Worm (Caenorhabditis elegans): ENCODE data around the gene H40L08.9.

H40L08.9 gene

ce11 chrX:15050006-15050405 lies 26.3 kb downstream of the H40L08.9 start:
- TF ChIP-seq egl-27 (tag; optimal IDR thresholded peaks at IDR 0.05) (no peak), dmd-9 (GFP tag; IDR thresholded peaks at IDR 0.05) (no peak), daf-16 (GFP tag; optimal IDR thresholded peaks at IDR 0.05) (no peak), daf-16 (tag; optimal IDR thresholded peaks at IDR 0.05) (peak; percentile 86), mes-2 (tag; optimal IDR thresholded peaks at IDR 0.05; ENCODE audit: poor library complexity, severe bottlenecking) (no peak), unc-39 (tag; optimal IDR thresholded peaks at IDR 0.05) (no peak), nhr-28 (tag; optimal IDR thresholded peaks at IDR 0.05) (peak; percentile 35), zfp-2 (tag; optimal IDR thresholded peaks at IDR 0.05) (no peak)

- TF ChIP-seq jun-1 (tag; optimal IDR thresholded peaks at IDR 0.05), result no peak
- TF ChIP-seq ztf-11 (tag; optimal IDR thresholded peaks at IDR 0.05), result no peak
- no peak for TF ChIP-seq F26F4.8 (GFP tag; conservative IDR thresholded peaks at IDR 0.05)
- TF ChIP-seq unc-62 (GFP tag; optimal IDR thresholded peaks at IDR 0.05 in 1 of 2), result peak in 1 of 2 experiments; percentile 57
- no peak for TF ChIP-seq unc-62 (tag; optimal IDR thresholded peaks at IDR 0.05)
- peak; percentile 98 for TF ChIP-seq aha-1 (tag)
These were observed 28.7 kb downstream of the H40L08.9 start for ce11 chrX:15047541-15047940.

ce11 chrX:15045401-15045800 lies 30.9 kb downstream of the H40L08.9 start:
- TF ChIP-seq hlh-30 (tag; optimal IDR thresholded peaks at IDR 0.05; ENCODE audit: insufficient read depth) (peak; percentile 42), mes-2 (tag; optimal IDR thresholded peaks at IDR 0.05; ENCODE audit: poor library complexity, severe bottlenecking) (peak; percentile 13), Y5F2A.4 (GFP tag; optimal IDR thresholded peaks at IDR 0.05) (no peak), R02D3.7 (tag; optimal IDR thresholded peaks at IDR 0.05) (peak; percentile 50)

- TF ChIP-seq zag-1 (tag; optimal IDR thresholded peaks at IDR 0.05), result no peak
- TF ChIP-seq unc-130 (GFP tag; optimal IDR thresholded peaks at IDR 0.05), result no peak
- no peak for TF ChIP-seq Y5F2A.4 (GFP tag; optimal IDR thresholded peaks at IDR 0.05)
- TF ChIP-seq lin-29 (GFP tag; IDR thresholded peaks at IDR 0.05), result no peak
- no peak for TF ChIP-seq pha-4 (GFP tag; IDR thresholded peaks at IDR 0.05)
- TF ChIP-seq pha-4 (tag; optimal IDR thresholded peaks at IDR 0.05), result no peak
These were observed 33.7 kb downstream of the H40L08.9 start for ce11 chrX:15042549-15042948.

ce11 chrX:15041340-15041739 lies 34.9 kb downstream of the H40L08.9 start:
- TF ChIP-seq ces-1 (GFP tag; optimal IDR thresholded peaks at IDR 0.05) (peak; percentile 37), zip-2 (tag; optimal IDR thresholded peaks at IDR 0.05) (no peak)

ce11 chrX:15040552-15041080 lies 35.7 kb downstream of the H40L08.9 start, which contains the start of gene C18B12.4:
TSS of gene C18B12.4 (minus strand) at chrX:15040602.
- TF ChIP-seq ZK337.2 (GFP tag; IDR thresholded peaks at IDR 0.05) (no peak), ceh-32 (tag; optimal IDR thresholded peaks at IDR 0.05; ENCODE audit: poor library complexity) (no peak), aly-2 (tag; optimal IDR thresholded peaks at IDR 0.05) (no peak), T20F7.1 (GFP tag; optimal IDR thresholded peaks at IDR 0.05) (peak; percentile 75), nhr-102 (tag; optimal IDR thresholded peaks at IDR 0.05) (peak; percentile 59), fos-1 (tag; optimal IDR thresholded peaks at IDR 0.05) (no peak), ceh-44 (GFP tag; IDR thresholded peaks at IDR 0.05) (no peak), hif-1 (tag; optimal IDR thresholded peaks at IDR 0.05) (peak in 1 of 2 experiments; percentile 82), spr-3 (GFP tag; optimal IDR thresholded peaks at IDR 0.05) (no peak), zip-11 (GFP tag; IDR thresholded peaks at IDR 0.05) (no peak), lin-29 (GFP tag; IDR thresholded peaks at IDR 0.05) (peak; percentile 56; the same call in 1 of the 2 replicates), dmd-8 (GFP tag; IDR thresholded peaks at IDR 0.05) (no peak), spr-1 (tag; optimal IDR thresholded peaks at IDR 0.05) (peak; percentile 27), zfp-3 (GFP tag; conservative IDR thresholded peaks at IDR 0.05) (0 out of 2 replicates have a peak, but pooled peaks have one; percentile 36), F10B5.3 (tag; optimal IDR thresholded peaks at IDR 0.05) (no peak), F49E8.2 (tag; optimal IDR thresholded peaks at IDR 0.05; ENCODE audit: borderline replicate concordance) (no peak), lim-7 (GFP tag; IDR thresholded peaks at IDR 0.05) (no peak), lsy-2 (tag; optimal IDR thresholded peaks at IDR 0.05) (peak; percentile 60 to 80), aha-1 (tag) (peak; percentile 99), F44E2.7 (GFP tag; IDR thresholded peaks at IDR 0.05) (no peak), nhr-237 (tag; optimal IDR thresholded peaks at IDR 0.05) (no peak), hlh-30 (tag; optimal IDR thresholded peaks at IDR 0.05; ENCODE audit: insufficient read depth) (peak; percentile 100)
